Fruit fly (Drosophila melanogaster): Measurements from ENCODE around the gene CG7203.

Gene CG7203

DNA sequence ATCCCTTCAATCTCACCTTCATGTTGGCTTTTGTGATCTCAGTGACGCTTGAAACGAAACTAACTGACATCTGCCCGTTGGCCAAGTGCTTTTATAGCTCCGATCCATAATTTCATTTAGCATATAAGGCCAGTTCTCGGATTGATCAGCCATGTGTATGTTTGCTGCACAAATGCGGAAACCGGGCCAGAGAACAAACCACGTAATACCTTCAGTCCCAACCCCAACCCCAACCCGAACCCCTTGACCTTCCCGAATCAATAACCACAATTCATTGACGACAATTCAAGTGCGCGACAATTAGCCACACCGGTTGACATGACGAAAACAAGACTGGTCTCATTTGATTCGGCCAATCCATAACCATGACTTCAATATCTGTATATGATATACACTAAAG is at the start of gene CG7203:
CG7203 (minus strand) TSS at position 101 of the 400 bp plus-strand sequence.
- TF ChIP-seq CG7101 (tag; optimal IDR thresholded peaks at IDR 0.05) (no peak), Hr96 (GFP tag; optimal IDR thresholded peaks at IDR 0.05) (no peak), toe (GFP tag; optimal IDR thresholded peaks at IDR 0.05) (no peak), CG14711 (tag; optimal IDR thresholded peaks at IDR 0.05) (no peak), pad (GFP tag; optimal IDR thresholded peaks at IDR 0.05) (no peak), kay (GFP tag; ENCODE audit: borderline replicate concordance) (no peak), CG33017 (tag; optimal IDR thresholded peaks at IDR 0.05) (no peak), Mnt (GFP tag; optimal IDR thresholded peaks at IDR 0.05) (no peak), CG11617 (GFP tag; optimal IDR thresholded peaks at IDR 0.05) (no peak), cic (GFP tag; optimal IDR thresholded peaks at IDR 0.05) (no peak), tj (GFP tag; optimal IDR thresholded peaks at IDR 0.05) (no peak), CG7045 (GFP tag; optimal IDR thresholded peaks at IDR 0.05) (no peak), Clk (GFP tag; optimal IDR thresholded peaks at IDR 0.05) (no peak), ovo (GFP tag; optimal IDR thresholded peaks at IDR 0.05) (no peak)

DNA sequence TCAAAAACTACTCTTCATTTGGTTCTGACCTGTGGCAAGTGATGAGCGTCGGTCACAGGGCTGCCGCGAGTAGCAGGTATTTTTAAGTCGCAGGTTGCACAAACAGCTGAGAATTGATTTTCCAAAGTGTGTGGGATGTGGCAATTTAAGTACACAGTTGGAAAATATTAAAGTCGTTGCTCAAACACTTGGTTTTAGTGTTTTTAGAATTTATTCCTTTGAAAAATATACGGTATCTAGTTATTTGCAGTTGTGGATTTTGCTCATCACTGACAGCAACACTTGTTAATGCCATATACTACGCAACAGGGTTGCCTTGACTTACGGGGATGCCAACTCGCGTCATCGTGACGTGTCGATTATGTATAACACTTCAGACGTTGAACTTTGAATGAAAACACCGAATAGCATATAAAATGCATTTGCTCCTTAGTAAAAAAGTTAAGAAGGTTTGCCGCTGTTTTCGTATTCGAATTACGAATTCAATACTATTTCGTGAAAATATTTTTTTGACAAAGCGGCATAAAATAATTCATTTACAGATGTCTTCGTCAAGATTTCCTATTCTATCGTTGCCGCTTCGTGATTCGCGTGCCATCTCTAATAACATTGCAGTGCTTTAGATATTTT is 46.9 kb upstream of the CG7203 start, which contains the start of the genes Herp and r2d2:
Herp (minus strand) TSS at position 255 of the 630 bp plus-strand sequence.
r2d2 (plus strand) TSS at position 344 of the 630 bp plus-strand sequence.
- TF ChIP-seq Crg-1 (GFP tag; optimal IDR thresholded peaks at IDR 0.05) (peak; percentile 89), CG5204 (GFP tag; optimal IDR thresholded peaks at IDR 0.05) (peak; percentile 94), CG1620 (GFP tag; optimal IDR thresholded peaks at IDR 0.05) (peak; percentile 92), toe (GFP tag; optimal IDR thresholded peaks at IDR 0.05) (peak; percentile 97), Mnt (GFP tag; optimal IDR thresholded peaks at IDR 0.05) (peak; percentile 90), Clk (GFP tag; optimal IDR thresholded peaks at IDR 0.05) (peak; percentile 73), CG12768 (GFP tag; optimal IDR thresholded peaks at IDR 0.05) (peak; percentile 96), CG33017 (tag; optimal IDR thresholded peaks at IDR 0.05) (peak; percentile 92), CG11617 (GFP tag; optimal IDR thresholded peaks at IDR 0.05) (peak; percentile 91), CG14711 (tag; optimal IDR thresholded peaks at IDR 0.05) (peak; percentile 85), bab1 (GFP tag; optimal IDR thresholded peaks at IDR 0.05) (peak; percentile 89), Hr96 (GFP tag; optimal IDR thresholded peaks at IDR 0.05) (peak; percentile 96), kay (GFP tag; ENCODE audit: borderline replicate concordance) (peak; percentile 84), tj (GFP tag; optimal IDR thresholded peaks at IDR 0.05) (peak; percentile 68), CG7101 (tag; optimal IDR thresholded peaks at IDR 0.05) (peak; percentile 91), pad (GFP tag; optimal IDR thresholded peaks at IDR 0.05) (peak; percentile 79), cic (GFP tag; optimal IDR thresholded peaks at IDR 0.05) (peak; percentile 66), CG7045 (GFP tag; optimal IDR thresholded peaks at IDR 0.05) (peak; percentile 90), cnc (optimal IDR thresholded peaks at IDR 0.05) (peak in 1 of 2 experiments; percentile 33), ovo (GFP tag; optimal IDR thresholded peaks at IDR 0.05) (peak; percentile 90)

DNA sequence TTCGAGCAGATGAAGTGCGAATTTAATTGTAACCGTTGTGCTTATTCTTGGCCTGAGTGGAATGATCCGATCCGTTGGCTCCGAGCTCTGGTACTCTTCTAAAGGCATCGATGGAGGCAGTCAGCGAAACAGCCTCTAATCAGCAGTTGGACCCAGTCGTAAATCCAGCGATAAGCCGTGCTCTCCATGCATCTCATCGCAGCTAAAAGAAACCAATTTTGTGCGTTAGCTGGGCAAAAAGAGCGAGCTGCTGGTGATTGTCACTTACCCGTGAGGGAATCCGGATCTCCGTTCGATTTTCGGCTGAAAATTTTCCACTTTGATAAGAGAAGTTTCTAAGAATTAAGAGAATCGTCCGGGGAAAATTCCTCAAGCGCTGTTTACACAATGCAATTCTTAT is 42.9 kb upstream of the CG7203 start, which contains the start of gene LKRSDH:
LKRSDH (minus strand) TSS at position 101 of the 400 bp plus-strand sequence.
- no peak for TF ChIP-seq CG11617 (GFP tag; optimal IDR thresholded peaks at IDR 0.05)
- TF ChIP-seq tj (GFP tag; optimal IDR thresholded peaks at IDR 0.05), result no peak
- TF ChIP-seq bab1 (GFP tag; optimal IDR thresholded peaks at IDR 0.05), result no peak
- TF ChIP-seq cic (GFP tag; optimal IDR thresholded peaks at IDR 0.05), result peak; percentile 21
- TF ChIP-seq CG33017 (tag; optimal IDR thresholded peaks at IDR 0.05), result no peak

DNA sequence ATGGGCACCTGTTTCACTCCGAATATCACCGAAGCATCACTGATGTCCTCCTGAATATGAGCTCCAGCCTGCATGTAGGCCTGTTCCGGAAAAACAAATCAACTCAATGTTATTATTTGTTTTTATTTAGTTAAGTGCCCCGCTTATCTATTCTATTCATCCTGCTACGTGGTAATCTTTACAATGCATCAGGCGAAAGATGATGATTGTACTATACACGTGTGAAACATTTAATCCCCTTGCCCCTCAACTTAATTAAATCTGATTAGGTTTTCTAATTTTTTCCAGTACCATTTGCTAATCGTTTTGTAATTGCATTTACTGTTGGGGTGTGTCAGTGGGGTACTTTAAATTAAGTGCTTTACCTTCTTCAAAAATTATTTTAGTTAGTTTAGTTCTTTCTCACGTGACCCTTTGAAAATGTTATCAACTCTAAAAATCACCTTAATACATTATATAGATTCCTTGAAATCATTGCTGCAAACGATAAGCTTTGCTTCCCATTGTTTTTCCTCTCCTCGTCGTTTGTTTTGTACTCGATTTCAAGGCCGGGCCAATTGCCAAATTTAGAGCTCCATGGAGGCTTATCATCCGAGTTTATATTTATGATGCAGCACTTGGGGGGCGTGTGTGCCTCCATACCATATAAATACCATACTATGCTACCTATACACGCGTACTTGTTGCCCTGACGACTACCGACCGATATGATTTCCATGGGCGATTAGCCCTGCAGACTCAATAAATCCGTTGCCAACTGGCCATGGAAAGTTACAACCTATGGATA is 41.9 kb upstream of the CG7203 start:
- TF ChIP-seq kay (GFP tag; ENCODE audit: borderline replicate concordance) (peak; percentile 80), cic (GFP tag; optimal IDR thresholded peaks at IDR 0.05) (peak; percentile 89), Mnt (GFP tag; optimal IDR thresholded peaks at IDR 0.05) (peak; percentile 47), CG5204 (GFP tag; optimal IDR thresholded peaks at IDR 0.05) (no peak)

DNA sequence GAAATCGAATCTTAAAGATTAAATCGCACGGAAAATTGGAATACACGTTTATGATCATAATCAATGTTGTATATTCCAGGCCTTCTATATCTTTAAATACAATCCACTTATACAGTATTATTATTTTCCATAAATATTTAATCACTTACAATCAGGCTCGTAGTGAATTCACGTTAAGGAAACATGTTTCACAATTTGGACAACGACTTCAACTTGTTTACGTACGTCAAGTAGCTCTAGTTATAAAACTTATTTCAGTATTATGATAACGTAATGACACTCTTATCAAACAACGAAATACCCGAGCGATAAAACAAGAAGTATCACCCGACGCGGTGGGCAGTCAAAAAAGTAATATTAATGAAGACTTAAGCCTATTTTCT is 38.4 kb upstream of the CG7203 start:
- no peak for TF ChIP-seq toe (GFP tag; optimal IDR thresholded peaks at IDR 0.05)
- TF ChIP-seq tj (GFP tag; optimal IDR thresholded peaks at IDR 0.05), result no peak
- TF ChIP-seq kay (GFP tag; ENCODE audit: borderline replicate concordance), result peak; percentile 91
- no peak for TF ChIP-seq pad (GFP tag; optimal IDR thresholded peaks at IDR 0.05)
- TF ChIP-seq CG1620 (GFP tag; optimal IDR thresholded peaks at IDR 0.05), result no peak
- no peak for TF ChIP-seq cnc (optimal IDR thresholded peaks at IDR 0.05)
- TF ChIP-seq CG7045 (GFP tag; optimal IDR thresholded peaks at IDR 0.05), result no peak

DNA sequence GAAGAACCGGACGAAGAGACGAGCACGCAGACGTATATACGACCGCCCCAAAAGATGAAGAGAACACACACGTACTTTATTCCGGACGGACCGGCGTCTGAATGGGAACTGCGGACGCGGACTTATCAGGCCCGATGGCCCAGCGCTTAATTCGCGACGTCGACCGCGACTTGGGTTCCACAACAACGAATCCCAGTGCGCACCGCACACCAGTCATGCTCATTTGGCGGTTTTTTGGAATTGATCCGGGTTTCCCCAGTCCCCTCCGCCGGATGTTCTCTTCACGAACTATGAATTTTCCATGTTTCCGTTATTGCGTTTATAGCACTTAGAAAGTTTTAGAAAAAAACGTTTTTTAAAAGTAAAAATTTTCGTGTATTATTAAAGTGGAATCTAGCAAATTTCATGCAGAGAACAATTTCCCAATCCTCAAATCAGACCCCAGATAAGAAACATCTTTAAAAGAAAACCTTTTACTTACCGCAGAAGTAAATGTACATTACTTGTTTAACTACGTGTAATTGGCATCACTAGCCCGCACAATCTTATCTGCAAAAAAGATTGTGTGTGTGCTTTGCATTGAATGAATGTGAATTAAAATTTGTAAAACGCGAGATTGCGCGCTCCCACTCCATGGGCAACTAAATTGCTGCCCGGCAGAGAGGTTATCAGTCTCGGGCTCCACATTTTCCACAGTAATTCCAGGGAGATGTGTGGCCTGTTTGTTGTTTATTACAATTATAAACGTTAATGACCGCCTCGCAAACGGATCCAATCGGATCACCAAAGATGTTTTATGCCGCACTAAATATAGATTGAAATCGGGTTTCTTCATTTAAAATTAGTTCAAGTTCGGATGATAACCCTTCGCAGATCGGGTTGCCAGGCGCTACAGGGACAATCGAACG is 37.7 kb upstream of the CG7203 start, which contains the start of gene CG7149:
CG7149 (minus strand) TSS at position 110 of the 908 bp plus-strand sequence.
- TF ChIP-seq CG12768 (GFP tag; optimal IDR thresholded peaks at IDR 0.05) (peak; percentile 40), CG7045 (GFP tag; optimal IDR thresholded peaks at IDR 0.05) (peak; percentile 12), toe (GFP tag; optimal IDR thresholded peaks at IDR 0.05) (peak; percentile 51), ovo (GFP tag; optimal IDR thresholded peaks at IDR 0.05) (peak; percentile 40), cnc (optimal IDR thresholded peaks at IDR 0.05) (no peak), bab1 (GFP tag; optimal IDR thresholded peaks at IDR 0.05) (no peak), Mnt (GFP tag; optimal IDR thresholded peaks at IDR 0.05) (peak; percentile 77), CG1620 (GFP tag; optimal IDR thresholded peaks at IDR 0.05) (no peak), Crg-1 (GFP tag; optimal IDR thresholded peaks at IDR 0.05) (no peak), CG14711 (tag; optimal IDR thresholded peaks at IDR 0.05) (no peak), CG33017 (tag; optimal IDR thresholded peaks at IDR 0.05) (peak; percentile 46), Clk (GFP tag; optimal IDR thresholded peaks at IDR 0.05) (no peak), CG11617 (GFP tag; optimal IDR thresholded peaks at IDR 0.05) (peak; percentile 20), kay (GFP tag; ENCODE audit: borderline replicate concordance) (peak; percentile 92), cic (GFP tag; optimal IDR thresholded peaks at IDR 0.05) (peak; percentile 99), pad (GFP tag; optimal IDR thresholded peaks at IDR 0.05) (peak; percentile 10), tj (GFP tag; optimal IDR thresholded peaks at IDR 0.05) (peak; percentile 55), CG7101 (tag; optimal IDR thresholded peaks at IDR 0.05) (peak; percentile 14), CG5204 (GFP tag; optimal IDR thresholded peaks at IDR 0.05) (no peak), Hr96 (GFP tag; optimal IDR thresholded peaks at IDR 0.05) (peak; percentile 55)
